Worm (Caenorhabditis elegans) whole organism, L4 larva: Measurements from ENCODE around the gene C26E6.1.

Source experiments
- T20F7.1 ChIP-seq: fragments of 200-800 bp; sonication (Bioruptor generic); optimal IDR thresholded peaks from 2 replicates; lab custom pipeline; 2018; ENCODE audit warnings: mild to moderate bottlenecking, missing genetic modification characterization, missing compliant biosample characterization
- pha-4 ChIP-seq, 2 experiments: fragments of 150-350 bp in 1 of 2; fragments of 200-800 bp in 1 of 2; sonication (Bioruptor generic) in 1 of 2; IDR thresholded peaks in 1 of 2; optimal IDR thresholded peaks in 1 of 2; 2 replicates each; pipeline versions ENCODE4 v1.3.6 to Lab custom; 2014 to 2022; ENCODE audit warnings: missing genetic modification characterization in 2 of 2, missing genetic modification reagents in 2 of 2, missing biosample characterization in 1 of 2, missing compliant biosample characterization in 1 of 2
- unc-130 ChIP-seq: sonication (generic microtip); optimal IDR thresholded peaks from 2 replicates; lab custom pipeline; 2016; ENCODE audit warnings: missing genetic modification reagents, missing genetic modification characterization, missing compliant biosample characterization

DNA sequence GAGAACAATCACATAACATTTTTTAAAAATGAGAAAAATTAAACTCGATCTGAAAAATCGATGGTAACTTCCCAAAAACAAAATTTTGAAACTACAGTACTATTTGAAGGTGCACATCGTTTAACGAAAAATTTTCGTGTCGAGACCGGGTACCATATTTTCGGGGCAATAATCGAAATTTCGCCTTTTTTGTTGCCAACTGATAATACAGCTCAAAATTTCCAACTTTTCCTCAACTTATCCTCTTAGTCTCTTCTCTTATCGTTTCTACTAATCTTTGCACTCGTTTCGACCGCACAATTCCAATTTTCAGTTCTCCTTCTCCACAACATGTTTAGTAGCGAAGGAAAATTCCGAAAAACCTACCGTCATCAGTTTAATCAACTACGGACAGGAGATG is 49.8 kb upstream of the C26E6.1 start, which contains the start of gene rom-1:
- TF ChIP-seq pha-4 (GFP tag; IDR thresholded peaks at IDR 0.05; lab: Robert Waterston, UW) (no peak), pha-4 (tag; optimal IDR thresholded peaks at IDR 0.05; lab: Kevin White, UChicago) (no peak), T20F7.1 (GFP tag; lab: Kevin White, UChicago) (no peak), unc-130 (GFP tag; lab: Kevin White, UChicago) (no peak)
